Worm (Caenorhabditis elegans): ENCODE results near the gene slc-25A18.2.
"Not testable (repeated sequence)": the region's sequence is repeated elsewhere in the genome, so short reads cannot be mapped to it uniquely, and the experiment has no call there.

Gene slc-25A18.2

ce11 chrIV:7478134-7478533, 3.3 kb downstream of the slc-25A18.2 start, which contains the start of gene rod-1:
Gene rod-1 (plus strand): TSS chrIV:7478452.
- no peak for TF ChIP-seq F52B5.7 (tag; optimal IDR thresholded peaks at IDR 0.05)
- no peak for TF ChIP-seq mel-28 (tag; optimal IDR thresholded peaks at IDR 0.05; ENCODE audit: borderline replicate concordance)
- TF ChIP-seq B0035.1 (tag; optimal IDR thresholded peaks at IDR 0.05) = no peak
- TF ChIP-seq egrh-3 (GFP tag; IDR thresholded peaks at IDR 0.05) = no peak
- TF ChIP-seq B0261.1 (tag; optimal IDR thresholded peaks at IDR 0.05) = no peak
- TF ChIP-seq nfya-1 (tag; optimal IDR thresholded peaks at IDR 0.05; ENCODE audit: borderline replicate concordance, insufficient read depth) = no peak
- TF ChIP-seq somi-1 (GFP tag; optimal IDR thresholded peaks at IDR 0.05) = no peak
- TF ChIP-seq pbrm-1 (GFP tag; IDR thresholded peaks at IDR 0.05) = peak; percentile 41; the same call in 1 of the 2 replicates
- TF ChIP-seq mxl-1 (tag; optimal IDR thresholded peaks at IDR 0.05) = no peak
- no peak for TF ChIP-seq ztf-3 (GFP tag; optimal IDR thresholded peaks at IDR 0.05)
- 0 out of 2 replicates have a peak, but pooled peaks have one; percentile 8 for TF ChIP-seq hmg-1.2 (GFP tag; IDR thresholded peaks at IDR 0.05)
- TF ChIP-seq ceh-100 (GFP tag; IDR thresholded peaks at IDR 0.05) = no peak
- no peak for TF ChIP-seq Y95B8A.8 (GFP tag; IDR thresholded peaks at IDR 0.05)
- no peak for TF ChIP-seq ztf-25 (GFP tag; IDR thresholded peaks at IDR 0.05)
- no peak for TF ChIP-seq hmg-20 (GFP tag; IDR thresholded peaks at IDR 0.05)
- no peak for TF ChIP-seq T26A5.8 (tag; optimal IDR thresholded peaks at IDR 0.05)

ce11 chrIV:7485565-7486200, 10.8 kb downstream of the slc-25A18.2 start:
- TF ChIP-seq snpc-3.4 (tag; optimal IDR thresholded peaks at IDR 0.05) (peak; percentile 49), Y95B8A.8 (GFP tag; IDR thresholded peaks at IDR 0.05) (peak; percentile 51; the same call in 1 of the 2 replicates), ama-1 (GFP tag; optimal IDR thresholded peaks at IDR 0.05) (peak; percentile 32 to 33), egrh-3 (GFP tag; IDR thresholded peaks at IDR 0.05) (peak; percentile 40; the same call in 1 of the 2 replicates), lsl-1 (GFP tag; optimal IDR thresholded peaks at IDR 0.05) (peak; percentile 31), lin-54 (GFP tag; optimal IDR thresholded peaks at IDR 0.05) (peak; percentile 47), hrde-1 (tag; optimal IDR thresholded peaks at IDR 0.05; ENCODE audit: borderline replicate concordance) (peak; percentile 92), egl-44 (GFP tag; IDR thresholded peaks at IDR 0.05) (peak; percentile 53; the same call in 1 of the 2 replicates), rec-8 (tag; optimal IDR thresholded peaks at IDR 0.05) (peak in 1 of 2 experiments; percentile 38), Y79H2A.3 (GFP tag; conservative IDR thresholded peaks at IDR 0.05) (peak; percentile 49; the same call in 1 of the 2 replicates), rcor-1 (GFP tag; IDR thresholded peaks at IDR 0.05) (peak; percentile 25; the same call in 1 of the 2 replicates), sea-2 (GFP tag; IDR thresholded peaks at IDR 0.05) (0 out of 2 replicates have a peak, but pooled peaks have one; percentile 69), cebp-1 (tag; optimal IDR thresholded peaks at IDR 0.05) (peak; percentile 5), ekl-4 (GFP tag; IDR thresholded peaks at IDR 0.05) (peak; percentile 37; the same call in 1 of the 2 replicates), B0336.3 (GFP tag; IDR thresholded peaks at IDR 0.05) (0 out of 2 replicates have a peak, but pooled peaks have one; percentile 34), snpc-4 (tag; optimal IDR thresholded peaks at IDR 0.05) (peak in 1 of 4 experiments; percentile 43), lin-26 (GFP tag; IDR thresholded peaks at IDR 0.05) (peak; percentile 87), ceh-40 (GFP tag; IDR thresholded peaks at IDR 0.05) (0 out of 2 replicates have a peak, but pooled peaks have one; percentile 3), snpc-1.3 (tag; optimal IDR thresholded peaks at IDR 0.05; ENCODE audit: insufficient read depth) (peak; percentile 2), F49E8.2 (tag; optimal IDR thresholded peaks at IDR 0.05; ENCODE audit: insufficient read depth) (peak; percentile 49)
- not testable (repeated sequence) for TF ChIP-seq ama-1 (optimal IDR thresholded peaks at IDR 0.05); cebp-1 (GFP tag; IDR thresholded peaks at IDR 0.05); snpc-4 (GFP tag; optimal IDR thresholded peaks at IDR 0.05)

Data from whole organism, young adult.